Fruit fly (Drosophila melanogaster) whole organism: ENCODE data around the gene CG17896.
"Not testable (repeated sequence)": the region's sequence is repeated elsewhere in the genome, so short reads cannot be mapped to it uniquely, and the experiment has no call there.

Source experiments
- EcR ChIP-seq, 2 experiments: fragments of >200 bp; optimal IDR thresholded peaks; 2 replicates each; lab custom pipeline; 2017; ENCODE audit warnings: missing biosample characterization in 2 of 2, missing genetic modification characterization in 2 of 2, missing genetic modification reagents in 2 of 2
- pan ChIP-seq: fragments of >200 bp; optimal IDR thresholded peaks from 2 replicates; lab custom pipeline; 2017
- psq ChIP-seq: fragments of >200 bp; optimal IDR thresholded peaks from 2 replicates; lab custom pipeline; 2017

- not testable (repeated sequence) for TF ChIP-seq pan (lab: Kevin White, UChicago); EcR (GFP tag; optimal IDR thresholded peaks at IDR 0.05; lab: Kevin White, UChicago); psq (lab: Kevin White, UChicago)
Observed at dm6 chrX:481642-482041, 11.7 kb downstream of the CG17896 start, which contains the start of gene CG3176.
